Fruit fly (Drosophila melanogaster): ENCODE measurements around the gene CG14115.

dm6 chr3L:13099151-13099550, 37.9 kb upstream of the CG14115 start:
- no peak for TF ChIP-seq sob (GFP tag; IDR thresholded peaks at IDR 0.05)
- TF ChIP-seq CG14014 (GFP tag; IDR thresholded peaks at IDR 0.05), result no peak
- no peak for TF ChIP-seq Ets97D (GFP tag; optimal IDR thresholded peaks at IDR 0.05)
- TF ChIP-seq pum (GFP tag; optimal IDR thresholded peaks at IDR 0.05), result no peak
- TF ChIP-seq sug (tag; optimal IDR thresholded peaks at IDR 0.05), result no peak
- no peak for TF ChIP-seq sens (GFP tag)
